Worm (Caenorhabditis elegans) whole organism, young adult: ENCODE results near the gene sad-1.

Experiments
- B0035.1 ChIP-seq: sonication (generic microtip); optimal IDR thresholded peaks from 2 replicates; lab custom pipeline; 2016; ENCODE audit warnings: missing genetic modification characterization, mild to moderate bottlenecking, missing compliant biosample characterization, missing genotype, missing genetic modification reagents
- B0261.1 ChIP-seq: sonication (generic microtip); optimal IDR thresholded peaks from 2 replicates; lab custom pipeline; 2016; ENCODE audit warnings: mild to moderate bottlenecking, missing genetic modification characterization, moderate library complexity, missing compliant biosample characterization
- B0336.3 ChIP-seq: fragments of 200-800 bp; sonication (Bioruptor generic); IDR thresholded peaks from 2 replicates; pipeline ENCODE4 v1.3.6; 2022; ENCODE audit warnings: missing genetic modification characterization, missing compliant biosample characterization
- C06A6.2 ChIP-seq: fragments of 200-800 bp; sonication (Bioruptor generic); conservative IDR thresholded peaks from 2 replicates; pipeline ENCODE4 v1.3.6; 2022; ENCODE audit warnings: missing genetic modification characterization, missing compliant biosample characterization
- F33H1.4 ChIP-seq: fragments of 200-800 bp; sonication (Bioruptor generic); IDR thresholded peaks from 2 replicates; pipeline ENCODE4 v1.3.6; 2022; ENCODE audit warnings: missing genetic modification reagents, missing genetic modification characterization, missing compliant biosample characterization
- F49E8.2 ChIP-seq: sonication (generic microtip); optimal IDR thresholded peaks from 3 replicates; lab custom pipeline; 2017; ENCODE audit warnings: missing genetic modification characterization, mild to moderate bottlenecking, missing compliant biosample characterization, antibody characterized with exemption, moderate library complexity; ENCODE audit not compliant: insufficient read depth
- F57A8.1 ChIP-seq: fragments of 200-800 bp; sonication (Bioruptor generic); optimal IDR thresholded peaks from 2 replicates; lab custom pipeline; 2018; ENCODE audit warnings: mild to moderate bottlenecking, missing genetic modification characterization, moderate library complexity, missing compliant biosample characterization
- K11D2.4 ChIP-seq: fragments of 200-800 bp; sonication (Bioruptor generic); IDR thresholded peaks from 2 replicates; pipeline ENCODE4 v1.3.6; 2022; ENCODE audit warnings: missing genetic modification reagents, missing genetic modification characterization, missing compliant biosample characterization
- Y67H2A.10 ChIP-seq: fragments of 200-800 bp; sonication (Bioruptor generic); conservative IDR thresholded peaks from 2 replicates; pipeline ENCODE4 v1.3.6; 2022; ENCODE audit warnings: missing genetic modification reagents, missing genetic modification characterization, missing compliant biosample characterization
- aptf-2 ChIP-seq: fragments of 200-800 bp; sonication (Bioruptor generic); conservative IDR thresholded peaks from 2 replicates; pipeline ENCODE4 v1.3.6; 2022; ENCODE audit warnings: missing genetic modification reagents, missing genetic modification characterization, missing compliant biosample characterization
- athp-1 ChIP-seq: sonication (generic microtip); optimal IDR thresholded peaks from 2 replicates; lab custom pipeline; 2017; ENCODE audit warnings: mild to moderate bottlenecking, missing genetic modification characterization, missing compliant biosample characterization
- bed-2 ChIP-seq: fragments of 200-800 bp; sonication (Bioruptor generic); IDR thresholded peaks from 2 replicates; pipeline ENCODE4 v1.3.6; 2022; ENCODE audit warnings: missing genetic modification reagents, missing genetic modification characterization, missing compliant biosample characterization
- ccch-3 ChIP-seq: fragments of 200-800 bp; sonication (Bioruptor generic); optimal IDR thresholded peaks from 2 replicates; lab custom pipeline; 2018; ENCODE audit warnings: mild to moderate bottlenecking, missing genetic modification characterization, missing compliant biosample characterization
- cebp-1 ChIP-seq, 2 experiments: fragments of 200-800 bp in 1 of 2; sonication (Bioruptor generic) in 1 of 2; sonication (generic microtip) in 1 of 2; IDR thresholded peaks in 1 of 2; optimal IDR thresholded peaks in 1 of 2; 2 replicates each; pipeline versions ENCODE4 v1.3.6 to Lab custom; 2017 to 2022; ENCODE audit warnings: missing compliant biosample characterization in 2 of 2, missing genetic modification characterization in 2 of 2, mild to moderate bottlenecking in 1 of 2, missing genetic modification reagents in 1 of 2, moderate library complexity in 1 of 2
- ceh-40 ChIP-seq: fragments of 200-800 bp; sonication (Bioruptor generic); IDR thresholded peaks from 2 replicates; pipeline ENCODE4 v1.3.6; 2022; ENCODE audit warnings: missing genetic modification characterization, missing compliant biosample characterization
- ceh-91 ChIP-seq: fragments of 200-800 bp; sonication (Bioruptor generic); IDR thresholded peaks from 2 replicates; pipeline ENCODE4 v1.3.6; 2022; ENCODE audit warnings: missing genetic modification reagents, missing genetic modification characterization, missing compliant biosample characterization
- efl-1 ChIP-seq: fragments of 150-350 bp; optimal IDR thresholded peaks from 2 replicates; lab custom pipeline; 2014; ENCODE audit warnings: missing biosample characterization, missing genetic modification reagents, missing genetic modification characterization
- egl-44 ChIP-seq: fragments of 200-800 bp; sonication (Bioruptor generic); IDR thresholded peaks from 2 replicates; pipeline ENCODE4 v1.3.6; 2022; ENCODE audit warnings: missing genetic modification reagents, missing genetic modification characterization, missing compliant biosample characterization
- ekl-4 ChIP-seq: fragments of 200-800 bp; sonication (Bioruptor generic); IDR thresholded peaks from 2 replicates; pipeline ENCODE4 v1.3.6; 2022; ENCODE audit warnings: missing genetic modification reagents, missing genetic modification characterization, missing compliant biosample characterization
- ets-4 ChIP-seq: fragments of 200-800 bp; sonication (Bioruptor generic); optimal IDR thresholded peaks from 2 replicates; lab custom pipeline; 2018; ENCODE audit warnings: mild to moderate bottlenecking, missing genetic modification characterization, missing compliant biosample characterization
- gei-17 ChIP-seq: fragments of 200-800 bp; sonication (Bioruptor generic); optimal IDR thresholded peaks from 2 replicates; lab custom pipeline; 2018; ENCODE audit warnings: mild to moderate bottlenecking, missing genetic modification characterization, missing compliant biosample characterization
- him-1 ChIP-seq: sonication (generic microtip); optimal IDR thresholded peaks from 2 replicates; lab custom pipeline; 2016; ENCODE audit warnings: missing genotype, missing genetic modification reagents, missing genetic modification characterization, missing compliant biosample characterization
- hlh-12 ChIP-seq: sonication (generic microtip); optimal IDR thresholded peaks from 2 replicates; lab custom pipeline; 2016; ENCODE audit warnings: missing genetic modification characterization, missing compliant biosample characterization
- lin-26 ChIP-seq: fragments of 200-800 bp; sonication (Bioruptor generic); IDR thresholded peaks from 2 replicates; pipeline ENCODE4 v1.3.6; 2022; ENCODE audit warnings: missing genetic modification reagents, missing genetic modification characterization, missing compliant biosample characterization
- lin-35 ChIP-seq, 3 experiments: fragments of 150-350 bp in 2 of 3; sonication (generic microtip) in 1 of 3; optimal IDR thresholded peaks; 2 replicates each; lab custom pipeline; 2014 to 2018; ENCODE audit warnings: missing biosample characterization in 3 of 3, missing genetic modification characterization in 3 of 3, missing genetic modification reagents in 3 of 3
- lin-54 ChIP-seq: fragments of 200-800 bp; sonication (Bioruptor generic); optimal IDR thresholded peaks from 2 replicates; lab custom pipeline; 2018; ENCODE audit warnings: mild to moderate bottlenecking, missing genetic modification characterization, missing compliant biosample characterization
- lsl-1 ChIP-seq: fragments of 200-800 bp; sonication (Bioruptor generic); optimal IDR thresholded peaks from 2 replicates; lab custom pipeline; 2018; ENCODE audit warnings: mild to moderate bottlenecking, missing genetic modification characterization, moderate library complexity, missing compliant biosample characterization
- madf-10 ChIP-seq: sonication (generic microtip); optimal IDR thresholded peaks from 2 replicates; lab custom pipeline; 2016; ENCODE audit warnings: mild to moderate bottlenecking, missing genetic modification characterization, missing compliant biosample characterization
- mel-28 ChIP-seq: sonication (generic microtip); optimal IDR thresholded peaks from 2 replicates; lab custom pipeline; 2016; ENCODE audit warnings: borderline replicate concordance, mild to moderate bottlenecking, missing genetic modification characterization, missing compliant biosample characterization
- nfyb-1 ChIP-seq: fragments of 200-800 bp; sonication (Bioruptor generic); IDR thresholded peaks from 2 replicates; pipeline ENCODE4 v1.3.6; 2022; ENCODE audit warnings: missing genetic modification reagents, missing genetic modification characterization, missing compliant biosample characterization
- nhr-120 ChIP-seq: fragments of 200-800 bp; sonication (Bioruptor generic); IDR thresholded peaks from 2 replicates; pipeline ENCODE4 v1.3.6; 2022; ENCODE audit warnings: missing genetic modification characterization, missing compliant biosample characterization
- nhr-27 ChIP-seq: fragments of 200-800 bp; sonication (Bioruptor generic); optimal IDR thresholded peaks from 2 replicates; lab custom pipeline; 2018; ENCODE audit warnings: mild to moderate bottlenecking, missing genetic modification characterization, moderate library complexity, missing compliant biosample characterization
- nhr-90 ChIP-seq: sonication (generic microtip); optimal IDR thresholded peaks from 2 replicates; lab custom pipeline; 2016; ENCODE audit warnings: missing genotype, mild to moderate bottlenecking, missing genetic modification characterization, missing compliant biosample characterization
- pbrm-1 ChIP-seq: fragments of 200-800 bp; sonication (Bioruptor generic); IDR thresholded peaks from 2 replicates; pipeline ENCODE4 v1.3.6; 2022; ENCODE audit warnings: missing genetic modification reagents, missing genetic modification characterization, missing compliant biosample characterization
- rec-8 ChIP-seq, 2 experiments: sonication (generic microtip); optimal IDR thresholded peaks; 2 replicates each; lab custom pipeline; 2016; ENCODE audit warnings: mild to moderate bottlenecking in 2 of 2, missing genetic modification characterization in 2 of 2, missing genetic modification reagents in 2 of 2, missing genotype in 2 of 2, missing biosample characterization in 1 of 2, missing compliant biosample characterization in 1 of 2, moderate library complexity in 1 of 2
- rpc-1 ChIP-seq, 2 experiments: fragments of 150-350 bp in 1 of 2; sonication (generic microtip) in 1 of 2; optimal IDR thresholded peaks; 2 replicates each; lab custom pipeline; 2014 to 2018; ENCODE audit warnings: missing biosample characterization in 1 of 2, missing genetic modification characterization in 1 of 2, missing genetic modification reagents in 1 of 2, missing genotype in 1 of 2
- snpc-4 ChIP-seq, 5 experiments: fragments of 150-350 bp in 1 of 5; sonication (generic microtip) in 4 of 5; optimal IDR thresholded peaks; 2 replicates each; lab custom pipeline; 2014 to 2018; ENCODE audit warnings: missing genetic modification characterization in 5 of 5, missing biosample characterization in 3 of 5, antibody characterized with exemption in 2 of 5, mild to moderate bottlenecking in 2 of 5, missing compliant biosample characterization in 2 of 5, missing genotype in 2 of 5, moderate library complexity in 2 of 5, missing genetic modification reagents in 1 of 5
- somi-1 ChIP-seq: fragments of 200-800 bp; sonication (Bioruptor generic); optimal IDR thresholded peaks from 2 replicates; lab custom pipeline; 2018; ENCODE audit warnings: mild to moderate bottlenecking, missing genetic modification characterization, missing compliant biosample characterization
- tbp1 ChIP-seq: fragments of 200-800 bp; sonication (Bioruptor generic); optimal IDR thresholded peaks from 2 replicates; lab custom pipeline; 2018; ENCODE audit warnings: mild to moderate bottlenecking, missing genetic modification characterization, missing compliant biosample characterization
- tlf-1 ChIP-seq: fragments of 200-800 bp; sonication (Bioruptor generic); optimal IDR thresholded peaks from 2 replicates; lab custom pipeline; 2018; ENCODE audit warnings: mild to moderate bottlenecking, missing genetic modification characterization, missing compliant biosample characterization
- unc-62 ChIP-seq: fragments of 150-350 bp; optimal IDR thresholded peaks from 2 replicates; lab custom pipeline; 2014; ENCODE audit warnings: missing biosample characterization, missing genetic modification reagents, missing genetic modification characterization
- ztf-28 ChIP-seq: fragments of 200-800 bp; sonication (Bioruptor generic); IDR thresholded peaks from 2 replicates; pipeline ENCODE4 v1.3.6; 2022; ENCODE audit warnings: missing genetic modification reagents, missing genetic modification characterization, missing compliant biosample characterization
- ztf-6 ChIP-seq: fragments of 200-800 bp; sonication (Bioruptor generic); IDR thresholded peaks from 2 replicates; pipeline ENCODE4 v1.3.6; 2022; ENCODE audit warnings: missing genetic modification reagents, missing genetic modification characterization, missing compliant biosample characterization

sad-1 gene

ce11 chrX:13530015-13530778 is 29.7 kb upstream of the sad-1 start:
- peak; percentile 9; the same call in 1 of the 2 replicates for TF ChIP-seq cebp-1 (GFP tag; IDR thresholded peaks at IDR 0.05; lab: Robert Waterston, UW)
- peak; percentile 90 for TF ChIP-seq cebp-1 (tag; optimal IDR thresholded peaks at IDR 0.05; lab: Kevin White, UChicago)
- TF ChIP-seq him-1 (tag; lab: Kevin White, UChicago), result no peak

- no peak for TF ChIP-seq snpc-4 (GFP tag; optimal IDR thresholded peaks at IDR 0.05; lab: Kevin White, UChicago)
- peak in 1 of 4 experiments; percentile 14 for TF ChIP-seq snpc-4 (tag; optimal IDR thresholded peaks at IDR 0.05; lab: Kevin White, UChicago)
- TF ChIP-seq madf-10 (tag; lab: Kevin White, UChicago), result peak; percentile 29
- TF ChIP-seq nhr-120 (GFP tag; lab: Robert Waterston, UW), result no peak
- no peak for TF ChIP-seq athp-1
- TF ChIP-seq lin-26 (GFP tag; lab: Robert Waterston, UW), result no peak
- peak; percentile 50; the same call in 1 of the 2 replicates for TF ChIP-seq nfyb-1 (GFP tag; lab: Robert Waterston, UW)
- peak; percentile 19 for TF ChIP-seq nhr-90 (tag; lab: Kevin White, UChicago)
- TF ChIP-seq F33H1.4 (GFP tag; lab: Robert Waterston, UW), result no peak
- TF ChIP-seq mel-28, result no peak
- 0 out of 2 replicates have a peak, but pooled peaks have one; percentile 67 for TF ChIP-seq egl-44 (GFP tag; lab: Robert Waterston, UW)
- TF ChIP-seq tbp1 (GFP tag; lab: Kevin White, UChicago), result peak; percentile 46
- no peak for TF ChIP-seq nhr-27
- no peak for TF ChIP-seq aptf-2 (GFP tag; lab: Robert Waterston, UW)
- no peak for TF ChIP-seq unc-62 (GFP tag; lab: Kevin White, UChicago)
- TF ChIP-seq ccch-3 (GFP tag; lab: Kevin White, UChicago), result no peak
- TF ChIP-seq tlf-1, result peak; percentile 30
- TF ChIP-seq bed-2, result no peak
- no peak for TF ChIP-seq lin-35 (GFP tag; optimal IDR thresholded peaks at IDR 0.05; lab: Kevin White, UChicago)
- no peak for TF ChIP-seq pbrm-1 (GFP tag; lab: Robert Waterston, UW)
- TF ChIP-seq ztf-6, result no peak
- no peak for TF ChIP-seq Y67H2A.10 (GFP tag; lab: Robert Waterston, UW)
- no peak for TF ChIP-seq ekl-4 (GFP tag; lab: Robert Waterston, UW)
- TF ChIP-seq K11D2.4 (GFP tag; lab: Robert Waterston, UW), result 0 out of 2 replicates have a peak, but pooled peaks have one; percentile 41
- TF ChIP-seq B0035.1 (tag; lab: Kevin White, UChicago), result no peak
- TF ChIP-seq ceh-40 (GFP tag; lab: Robert Waterston, UW), result no peak
- no peak for TF ChIP-seq C06A6.2 (GFP tag; lab: Robert Waterston, UW)
- TF ChIP-seq lin-54 (GFP tag; lab: Kevin White, UChicago), result peak; percentile 13
- no peak for TF ChIP-seq F57A8.1
- no peak for TF ChIP-seq hlh-12 (tag; lab: Kevin White, UChicago)
- TF ChIP-seq him-1 (tag; lab: Kevin White, UChicago), result no peak
- TF ChIP-seq ceh-91 (GFP tag; lab: Robert Waterston, UW), result no peak
- no peak for TF ChIP-seq gei-17 (GFP tag; lab: Kevin White, UChicago)
- no peak for TF ChIP-seq lsl-1 (GFP tag; lab: Kevin White, UChicago)
- peak; percentile 62; the same call in 1 of the 2 replicates for TF ChIP-seq B0336.3 (GFP tag; lab: Robert Waterston, UW)
- no peak for TF ChIP-seq rpc-1 (optimal IDR thresholded peaks at IDR 0.05; lab: Kevin White, UChicago)
- no peak for TF ChIP-seq rpc-1 (tag; optimal IDR thresholded peaks at IDR 0.05; lab: Kevin White, UChicago)
- TF ChIP-seq rec-8 (tag; optimal IDR thresholded peaks at IDR 0.05; lab: Kevin White, UChicago), result no peak
- TF ChIP-seq ets-4 (GFP tag; lab: Kevin White, UChicago), result peak; percentile 4
- TF ChIP-seq ztf-28 (GFP tag; lab: Robert Waterston, UW), result no peak
- no peak for TF ChIP-seq B0261.1 (tag; lab: Kevin White, UChicago)
- no peak for TF ChIP-seq F49E8.2
- no peak for TF ChIP-seq somi-1 (GFP tag; lab: Kevin White, UChicago)
- no peak for TF ChIP-seq efl-1 (GFP tag; lab: Kevin White, UChicago)
Measured at ce11 chrX:13528630-13529138, 28.2 kb upstream of the sad-1 start, which contains the start of gene F18H3.4. Gene F18H3.4, plus strand, starts transcription at chrX:13529088.
